Worm (Caenorhabditis elegans): ENCODE data around the gene F08D12.7.

Gene F08D12.7

ce11 chrII:2774904-2775303 is 6.0 kb upstream of the F08D12.7 start, which contains the start of gene fbxb-111:
Gene fbxb-111 (minus strand): TSS chrII:2775004.
- TF ChIP-seq aly-1 (tag; optimal IDR thresholded peaks at IDR 0.05) = no peak
- no peak for TF ChIP-seq B0310.2 (tag; optimal IDR thresholded peaks at IDR 0.05)
- TF ChIP-seq F13C5.2 (tag; optimal IDR thresholded peaks at IDR 0.05) = no peak
- no peak for TF ChIP-seq pes-1 (GFP tag; IDR thresholded peaks at IDR 0.05)
- no peak for TF ChIP-seq sea-1 (GFP tag; conservative IDR thresholded peaks at IDR 0.05)
- no peak for TF ChIP-seq flt-1 (GFP tag; IDR thresholded peaks at IDR 0.05)
- TF ChIP-seq ceh-36 (tag; optimal IDR thresholded peaks at IDR 0.05) = no peak
- no peak for TF ChIP-seq hmg-4 (GFP tag; optimal IDR thresholded peaks at IDR 0.05)
- TF ChIP-seq hnd-1 (tag; optimal IDR thresholded peaks at IDR 0.05) = no peak
- TF ChIP-seq scrt-1 (GFP tag; IDR thresholded peaks at IDR 0.05) = no peak
- no peak for TF ChIP-seq tbx-37 (GFP tag; conservative IDR thresholded peaks at IDR 0.05)
- no peak for TF ChIP-seq ets-7 (tag; optimal IDR thresholded peaks at IDR 0.05)
- TF ChIP-seq hmbx-1 (tag; optimal IDR thresholded peaks at IDR 0.05) = no peak
- TF ChIP-seq tbx-11 (GFP tag; IDR thresholded peaks at IDR 0.05) = no peak
- TF ChIP-seq tra-4 (tag; optimal IDR thresholded peaks at IDR 0.05) = no peak
- no peak for TF ChIP-seq ceh-13 (GFP tag; optimal IDR thresholded peaks at IDR 0.05)
- no peak for TF ChIP-seq ama-1 (optimal IDR thresholded peaks at IDR 0.05)

- TF ChIP-seq ceh-36 (tag; optimal IDR thresholded peaks at IDR 0.05) (no peak), aly-1 (tag; optimal IDR thresholded peaks at IDR 0.05) (no peak), flt-1 (GFP tag; IDR thresholded peaks at IDR 0.05) (no peak), ets-7 (tag; optimal IDR thresholded peaks at IDR 0.05) (no peak), B0310.2 (tag; optimal IDR thresholded peaks at IDR 0.05) (no peak), tbx-11 (GFP tag; IDR thresholded peaks at IDR 0.05) (no peak), pes-1 (GFP tag; IDR thresholded peaks at IDR 0.05) (no peak), ceh-13 (GFP tag; optimal IDR thresholded peaks at IDR 0.05) (no peak), hnd-1 (tag; optimal IDR thresholded peaks at IDR 0.05) (no peak), sea-1 (GFP tag; conservative IDR thresholded peaks at IDR 0.05) (no peak), scrt-1 (GFP tag; IDR thresholded peaks at IDR 0.05) (no peak), tra-4 (tag; optimal IDR thresholded peaks at IDR 0.05) (no peak), ama-1 (optimal IDR thresholded peaks at IDR 0.05) (no peak), hmbx-1 (tag; optimal IDR thresholded peaks at IDR 0.05) (no peak), tbx-37 (GFP tag; conservative IDR thresholded peaks at IDR 0.05) (no peak), hmg-4 (GFP tag; optimal IDR thresholded peaks at IDR 0.05) (no peak)
These were observed 4.6 kb upstream of the F08D12.7 start, which contains the start of gene sdz-9 for ce11 chrII:2773534-2773933. Gene sdz-9 (minus strand): TSS chrII:2773634.

ce11 chrII:2772166-2772565 is 3.2 kb upstream of the F08D12.7 start, which contains the start of gene sdz-10:
Gene sdz-10 (minus strand): TSS chrII:2772266.
- TF ChIP-seq hmg-4 (GFP tag; optimal IDR thresholded peaks at IDR 0.05) (no peak), ets-7 (tag; optimal IDR thresholded peaks at IDR 0.05) (no peak), ceh-13 (GFP tag; optimal IDR thresholded peaks at IDR 0.05) (no peak), sea-1 (GFP tag; conservative IDR thresholded peaks at IDR 0.05) (no peak), B0310.2 (tag; optimal IDR thresholded peaks at IDR 0.05) (no peak), tbx-37 (GFP tag; conservative IDR thresholded peaks at IDR 0.05) (no peak), hnd-1 (tag; optimal IDR thresholded peaks at IDR 0.05) (no peak), hmbx-1 (tag; optimal IDR thresholded peaks at IDR 0.05) (no peak)

- TF ChIP-seq B0310.2 (tag; optimal IDR thresholded peaks at IDR 0.05) (no peak), hnd-1 (tag; optimal IDR thresholded peaks at IDR 0.05) (no peak), sea-1 (GFP tag; conservative IDR thresholded peaks at IDR 0.05) (no peak), ama-1 (optimal IDR thresholded peaks at IDR 0.05) (no peak), aly-1 (tag; optimal IDR thresholded peaks at IDR 0.05) (no peak), tbx-11 (GFP tag; IDR thresholded peaks at IDR 0.05) (no peak), flt-1 (GFP tag; IDR thresholded peaks at IDR 0.05) (no peak), hmg-4 (GFP tag; optimal IDR thresholded peaks at IDR 0.05) (no peak), ceh-13 (GFP tag; optimal IDR thresholded peaks at IDR 0.05) (no peak), ets-7 (tag; optimal IDR thresholded peaks at IDR 0.05) (no peak), tbx-37 (GFP tag; conservative IDR thresholded peaks at IDR 0.05) (no peak), hmbx-1 (tag; optimal IDR thresholded peaks at IDR 0.05) (no peak)
These were observed 1.9 kb upstream of the F08D12.7 start, which contains the start of gene fbxb-105 for ce11 chrII:2770788-2771187. Gene fbxb-105 (minus strand): TSS chrII:2770888.

- no peak for TF ChIP-seq B0310.2 (tag; optimal IDR thresholded peaks at IDR 0.05)
- no peak for TF ChIP-seq pes-1 (GFP tag; IDR thresholded peaks at IDR 0.05)
- no peak for TF ChIP-seq ama-1 (optimal IDR thresholded peaks at IDR 0.05)
- no peak for TF ChIP-seq F13C5.2 (tag; optimal IDR thresholded peaks at IDR 0.05)
- TF ChIP-seq hnd-1 (tag; optimal IDR thresholded peaks at IDR 0.05) = no peak
- no peak for TF ChIP-seq ets-7 (tag; optimal IDR thresholded peaks at IDR 0.05)
- TF ChIP-seq aly-1 (tag; optimal IDR thresholded peaks at IDR 0.05) = no peak
- TF ChIP-seq hmbx-1 (tag; optimal IDR thresholded peaks at IDR 0.05) = no peak
- no peak for TF ChIP-seq hmg-4 (GFP tag; optimal IDR thresholded peaks at IDR 0.05)
- TF ChIP-seq sea-1 (GFP tag; conservative IDR thresholded peaks at IDR 0.05) = no peak
- TF ChIP-seq flt-1 (GFP tag; IDR thresholded peaks at IDR 0.05) = no peak
- TF ChIP-seq tra-4 (tag; optimal IDR thresholded peaks at IDR 0.05) = no peak
- TF ChIP-seq scrt-1 (GFP tag; IDR thresholded peaks at IDR 0.05) = no peak
- no peak for TF ChIP-seq ceh-36 (tag; optimal IDR thresholded peaks at IDR 0.05)
- TF ChIP-seq tbx-11 (GFP tag; IDR thresholded peaks at IDR 0.05) = no peak
- TF ChIP-seq ceh-13 (GFP tag; optimal IDR thresholded peaks at IDR 0.05) = no peak
- no peak for TF ChIP-seq tbx-37 (GFP tag; conservative IDR thresholded peaks at IDR 0.05)
These were observed 2.6 kb downstream of the F08D12.7 start, which contains the start of gene F08D12.15 for ce11 chrII:2766331-2766730. Gene F08D12.15 (plus strand): TSS chrII:2766631.

- TF ChIP-seq tbx-37 (GFP tag; conservative IDR thresholded peaks at IDR 0.05) = no peak
- TF ChIP-seq ets-7 (tag; optimal IDR thresholded peaks at IDR 0.05) = no peak
- TF ChIP-seq B0310.2 (tag; optimal IDR thresholded peaks at IDR 0.05) = no peak
- no peak for TF ChIP-seq tbx-11 (GFP tag; IDR thresholded peaks at IDR 0.05)
- no peak for TF ChIP-seq hmg-4 (GFP tag; optimal IDR thresholded peaks at IDR 0.05)
- no peak for TF ChIP-seq pes-1 (GFP tag; IDR thresholded peaks at IDR 0.05)
- TF ChIP-seq hnd-1 (tag; optimal IDR thresholded peaks at IDR 0.05) = no peak
- no peak for TF ChIP-seq ama-1 (optimal IDR thresholded peaks at IDR 0.05)
- TF ChIP-seq hmbx-1 (tag; optimal IDR thresholded peaks at IDR 0.05) = no peak
- no peak for TF ChIP-seq flt-1 (GFP tag; IDR thresholded peaks at IDR 0.05)
- no peak for TF ChIP-seq F13C5.2 (tag; optimal IDR thresholded peaks at IDR 0.05)
- TF ChIP-seq tra-4 (tag; optimal IDR thresholded peaks at IDR 0.05) = no peak
- no peak for TF ChIP-seq scrt-1 (GFP tag; IDR thresholded peaks at IDR 0.05)
- TF ChIP-seq sea-1 (GFP tag; conservative IDR thresholded peaks at IDR 0.05) = no peak
- TF ChIP-seq aly-1 (tag; optimal IDR thresholded peaks at IDR 0.05) = no peak
- TF ChIP-seq ceh-13 (GFP tag; optimal IDR thresholded peaks at IDR 0.05) = no peak
- no peak for TF ChIP-seq ceh-36 (tag; optimal IDR thresholded peaks at IDR 0.05)
These were observed 4.3 kb downstream of the F08D12.7 start, which contains the start of gene fbxb-108 for ce11 chrII:2764664-2765063. Gene fbxb-108 (plus strand): TSS chrII:2764964.

- TF ChIP-seq hmbx-1 (tag; optimal IDR thresholded peaks at IDR 0.05) (no peak), tbx-11 (GFP tag; IDR thresholded peaks at IDR 0.05) (no peak), B0310.2 (tag; optimal IDR thresholded peaks at IDR 0.05) (no peak), tra-4 (tag; optimal IDR thresholded peaks at IDR 0.05) (no peak), sea-1 (GFP tag; conservative IDR thresholded peaks at IDR 0.05) (no peak), scrt-1 (GFP tag; IDR thresholded peaks at IDR 0.05) (no peak), flt-1 (GFP tag; IDR thresholded peaks at IDR 0.05) (no peak), ceh-13 (GFP tag; optimal IDR thresholded peaks at IDR 0.05) (no peak), ets-7 (tag; optimal IDR thresholded peaks at IDR 0.05) (no peak), pes-1 (GFP tag; IDR thresholded peaks at IDR 0.05) (no peak), ceh-36 (tag; optimal IDR thresholded peaks at IDR 0.05) (no peak), hnd-1 (tag; optimal IDR thresholded peaks at IDR 0.05) (no peak), aly-1 (tag; optimal IDR thresholded peaks at IDR 0.05) (no peak), F13C5.2 (tag; optimal IDR thresholded peaks at IDR 0.05) (no peak)
These were observed 6.8 kb downstream of the F08D12.7 start, which contains the start of gene fbxb-106 for ce11 chrII:2762108-2762507. Gene fbxb-106 (plus strand): TSS chrII:2762408.
